Fruit fly (Drosophila melanogaster): ENCODE data around the gene CG13841.
A peak's percentile ranks its signal among the peaks of the same experiment; 100 is the strongest.

The CG13841 gene

dm6 chr3R:22724149-22724973 lies 43.1 kb downstream of the CG13841 start, which contains the start of gene Irp-1A (continued):
- no peak for TF ChIP-seq NC2β (GFP tag; optimal IDR thresholded peaks at IDR 0.05)
- TF ChIP-seq dpn (GFP tag; optimal IDR thresholded peaks at IDR 0.05): peak; percentile 51 to 69
- peak; percentile 42 for TF ChIP-seq ssp (GFP tag; IDR thresholded peaks at IDR 0.05)
- TF ChIP-seq Dfd (GFP tag; optimal IDR thresholded peaks at IDR 0.05): no peak
- TF ChIP-seq Trl (optimal IDR thresholded peaks at IDR 0.05): no peak
- no peak for TF ChIP-seq Trl (GFP tag; optimal IDR thresholded peaks at IDR 0.05)
- TF ChIP-seq bowl (GFP tag; IDR thresholded peaks at IDR 0.05): 0 out of 2 replicates have a peak, but pooled peaks have one; percentile 23
- no peak for TF ChIP-seq slp2 (GFP tag; optimal IDR thresholded peaks at IDR 0.05)
- no peak for TF ChIP-seq yki (optimal IDR thresholded peaks at IDR 0.05)
- TF ChIP-seq dati (GFP tag; IDR thresholded peaks at IDR 0.05): no peak
- TF ChIP-seq grn (GFP tag; optimal IDR thresholded peaks at IDR 0.05): no peak
- no peak for TF ChIP-seq pros (GFP tag; optimal IDR thresholded peaks at IDR 0.05)
- peak; percentile 71 for TF ChIP-seq Six4 (GFP tag; optimal IDR thresholded peaks at IDR 0.05)
- peak; percentile 12 for TF ChIP-seq CG16815 (GFP tag; optimal IDR thresholded peaks at IDR 0.05)
- peak; percentile 31 for TF ChIP-seq CG10462 (GFP tag; optimal IDR thresholded peaks at IDR 0.05)
- peak; percentile 84 for TF ChIP-seq unc-4 (GFP tag; IDR thresholded peaks at IDR 0.05; ENCODE audit: partially characterized antibody)
- TF ChIP-seq pan (optimal IDR thresholded peaks at IDR 0.05): no peak
- TF ChIP-seq pan (GFP tag; optimal IDR thresholded peaks at IDR 0.05 in 1 of 2, IDR thresholded peaks at IDR 0.05 in 1 of 2): peak in 1 of 2 experiments; percentile 84
- TF ChIP-seq CG11247 (GFP tag; IDR thresholded peaks at IDR 0.05): peak; percentile 73
- TF ChIP-seq Med (GFP tag): peak; percentile 82
- peak; percentile 72 for TF ChIP-seq lmd (GFP tag; IDR thresholded peaks at IDR 0.05)
- no peak for TF ChIP-seq CG6254 (GFP tag; optimal IDR thresholded peaks at IDR 0.05)
- peak; percentile 90 for TF ChIP-seq sens (GFP tag)
- TF ChIP-seq CG17361 (GFP tag; IDR thresholded peaks at IDR 0.05): peak; percentile 87
- TF ChIP-seq Chrac-16 (GFP tag; optimal IDR thresholded peaks at IDR 0.05): peak; percentile 57
- TF ChIP-seq CG15514 (GFP tag; optimal IDR thresholded peaks at IDR 0.05): peak; percentile 78
- TF ChIP-seq dan (GFP tag; IDR thresholded peaks at IDR 0.05): no peak
- TF ChIP-seq zfh1 (GFP tag; IDR thresholded peaks at IDR 0.05): peak; percentile 51; the same call in 1 of the 3 replicates
- TF ChIP-seq CG15269 (tag; optimal IDR thresholded peaks at IDR 0.05): peak; percentile 86
- no peak for TF ChIP-seq h (optimal IDR thresholded peaks at IDR 0.05)
- peak; percentile 74 for TF ChIP-seq wdn (GFP tag; IDR thresholded peaks at IDR 0.05)
- no peak for TF ChIP-seq NK7.1 (GFP tag; optimal IDR thresholded peaks at IDR 0.05)
- no peak for TF ChIP-seq en (GFP tag; optimal IDR thresholded peaks at IDR 0.05)
- TF ChIP-seq Side (GFP tag; optimal IDR thresholded peaks at IDR 0.05): no peak
- TF ChIP-seq ap (GFP tag; IDR thresholded peaks at IDR 0.05): peak; percentile 58
- TF ChIP-seq CG2678 (tag; optimal IDR thresholded peaks at IDR 0.05): peak; percentile 87
- TF ChIP-seq pb (GFP tag; optimal IDR thresholded peaks at IDR 0.05): no peak
- TF ChIP-seq Eip74EF (GFP tag; optimal IDR thresholded peaks at IDR 0.05): peak in 1 of 2 experiments; percentile 73
- TF ChIP-seq wor (GFP tag; IDR thresholded peaks at IDR 0.05): peak; percentile 48
- peak; percentile 2; the same call in 1 of the 2 replicates for TF ChIP-seq Ravus (GFP tag; IDR thresholded peaks at IDR 0.05)
- TF ChIP-seq CG17328 (GFP tag; IDR thresholded peaks at IDR 0.05): peak; percentile 72; the same call in 1 of the 2 replicates
- peak; percentile 65 for TF ChIP-seq CG7963 (GFP tag; IDR thresholded peaks at IDR 0.05; ENCODE audit: partially characterized antibody)
- TF ChIP-seq lab (GFP tag; optimal IDR thresholded peaks at IDR 0.05): peak; percentile 85
- no peak for TF ChIP-seq CG4707 (GFP tag; optimal IDR thresholded peaks at IDR 0.05)
- TF ChIP-seq Fer1 (GFP tag; optimal IDR thresholded peaks at IDR 0.05): peak; percentile 76
- TF ChIP-seq knrl (GFP tag; IDR thresholded peaks at IDR 0.05; ENCODE audit: partially characterized antibody): peak; percentile 82
- peak; percentile 68 for TF ChIP-seq CG9437 (GFP tag; optimal IDR thresholded peaks at IDR 0.05)
- no peak for TF ChIP-seq CG15479 (GFP tag; optimal IDR thresholded peaks at IDR 0.05)
- TF ChIP-seq CG9817 (tag; optimal IDR thresholded peaks at IDR 0.05): peak; percentile 59
- TF ChIP-seq GATAe (GFP tag; conservative IDR thresholded peaks at IDR 0.05): peak; percentile 35; the same call in 1 of the 2 replicates
